Worm (Caenorhabditis elegans) whole organism, young adult: ENCODE measurements around the gene air-1.

Experiments
- B0261.1 ChIP-seq: sonication (generic microtip); optimal IDR thresholded peaks from 2 replicates; lab custom pipeline; 2016; ENCODE audit warnings: mild to moderate bottlenecking, missing genetic modification characterization, moderate library complexity, missing compliant biosample characterization
- B0336.3 ChIP-seq: fragments of 200-800 bp; sonication (Bioruptor generic); IDR thresholded peaks from 2 replicates; pipeline ENCODE4 v1.3.6; 2022; ENCODE audit warnings: missing genetic modification characterization, missing compliant biosample characterization
- F33H1.4 ChIP-seq: fragments of 200-800 bp; sonication (Bioruptor generic); IDR thresholded peaks from 2 replicates; pipeline ENCODE4 v1.3.6; 2022; ENCODE audit warnings: missing genetic modification reagents, missing genetic modification characterization, missing compliant biosample characterization
- F37B4.10 ChIP-seq: fragments of 200-800 bp; sonication (Bioruptor generic); IDR thresholded peaks from 2 replicates; pipeline ENCODE4 v1.3.6; 2022; ENCODE audit warnings: missing genetic modification characterization, missing compliant biosample characterization
- F57C9.4 ChIP-seq: sonication (generic microtip); optimal IDR thresholded peaks from 2 replicates; lab custom pipeline; 2017; ENCODE audit warnings: mild to moderate bottlenecking, missing genetic modification characterization, missing compliant biosample characterization
- Y53F4B.3 ChIP-seq: fragments of 200-800 bp; sonication (Bioruptor generic); IDR thresholded peaks from 2 replicates; pipeline ENCODE4 v1.3.6; 2022; ENCODE audit warnings: missing genetic modification reagents, missing genetic modification characterization, missing compliant biosample characterization
- Y95B8A.8 ChIP-seq: fragments of 200-800 bp; sonication (Bioruptor generic); IDR thresholded peaks from 2 replicates; pipeline ENCODE4 v1.3.6; 2022; ENCODE audit warnings: missing genetic modification reagents, missing genetic modification characterization, missing compliant biosample characterization
- ZK185.1 ChIP-seq: sonication (generic microtip); optimal IDR thresholded peaks from 2 replicates; lab custom pipeline; 2016; ENCODE audit warnings: mild to moderate bottlenecking, missing genetic modification characterization, missing compliant biosample characterization; ENCODE audit not compliant: poor library complexity, severe bottlenecking
- atf-7 ChIP-seq: sonication (generic microtip); optimal IDR thresholded peaks from 2 replicates; lab custom pipeline; 2017; ENCODE audit warnings: mild to moderate bottlenecking, missing genetic modification characterization, missing compliant biosample characterization
- ccch-3 ChIP-seq: fragments of 200-800 bp; sonication (Bioruptor generic); optimal IDR thresholded peaks from 2 replicates; lab custom pipeline; 2018; ENCODE audit warnings: mild to moderate bottlenecking, missing genetic modification characterization, missing compliant biosample characterization
- cebp-1 ChIP-seq, 2 experiments: fragments of 200-800 bp in 1 of 2; sonication (Bioruptor generic) in 1 of 2; sonication (generic microtip) in 1 of 2; IDR thresholded peaks in 1 of 2; optimal IDR thresholded peaks in 1 of 2; 2 replicates each; pipeline versions ENCODE4 v1.3.6 to Lab custom; 2017 to 2022; ENCODE audit warnings: missing compliant biosample characterization in 2 of 2, missing genetic modification characterization in 2 of 2, mild to moderate bottlenecking in 1 of 2, missing genetic modification reagents in 1 of 2, moderate library complexity in 1 of 2
- ceh-79 ChIP-seq: sonication (generic microtip); optimal IDR thresholded peaks from 2 replicates; lab custom pipeline; 2017; ENCODE audit warnings: mild to moderate bottlenecking, missing genetic modification characterization, missing compliant biosample characterization
- gei-17 ChIP-seq: fragments of 200-800 bp; sonication (Bioruptor generic); optimal IDR thresholded peaks from 2 replicates; lab custom pipeline; 2018; ENCODE audit warnings: mild to moderate bottlenecking, missing genetic modification characterization, missing compliant biosample characterization
- hrde-1 ChIP-seq: sonication (generic microtip); optimal IDR thresholded peaks from 2 replicates; lab custom pipeline; 2016; ENCODE audit warnings: missing genetic modification characterization, mild to moderate bottlenecking, missing compliant biosample characterization, moderate library complexity, missing genotype, missing genetic modification reagents, borderline replicate concordance
- lin-35 ChIP-seq, 3 experiments: fragments of 150-350 bp in 2 of 3; sonication (generic microtip) in 1 of 3; optimal IDR thresholded peaks; 2 replicates each; lab custom pipeline; 2014 to 2018; ENCODE audit warnings: missing biosample characterization in 3 of 3, missing genetic modification characterization in 3 of 3, missing genetic modification reagents in 3 of 3
- lsy-27 ChIP-seq: sonication (generic microtip); optimal IDR thresholded peaks from 2 replicates; lab custom pipeline; 2017; ENCODE audit warnings: missing genetic modification characterization, mild to moderate bottlenecking, missing compliant biosample characterization, antibody characterized with exemption, missing genotype, borderline replicate concordance; ENCODE audit not compliant: insufficient read depth
- madf-8 ChIP-seq: fragments of 200-800 bp; sonication (Bioruptor generic); conservative IDR thresholded peaks from 2 replicates; pipeline ENCODE4 v1.3.6; 2022; ENCODE audit warnings: missing genetic modification reagents, missing genetic modification characterization, missing compliant biosample characterization
- mel-28 ChIP-seq: sonication (generic microtip); optimal IDR thresholded peaks from 2 replicates; lab custom pipeline; 2016; ENCODE audit warnings: borderline replicate concordance, mild to moderate bottlenecking, missing genetic modification characterization, missing compliant biosample characterization
- mes-4 ChIP-seq: sonication (generic microtip); optimal IDR thresholded peaks from 2 replicates; lab custom pipeline; 2016; ENCODE audit warnings: missing genotype, missing genetic modification characterization, missing compliant biosample characterization
- nfya-1 ChIP-seq: sonication (generic microtip); optimal IDR thresholded peaks from 2 replicates; lab custom pipeline; 2017; ENCODE audit warnings: antibody characterized with exemption, missing compliant biosample characterization, missing genetic modification characterization, borderline replicate concordance; ENCODE audit not compliant: insufficient read depth
- nhr-80 ChIP-seq: sonication (generic microtip); optimal IDR thresholded peaks from 2 replicates; lab custom pipeline; 2016; ENCODE audit warnings: missing genetic modification characterization, missing compliant biosample characterization
- rcor-1 ChIP-seq: fragments of 200-800 bp; sonication (Bioruptor generic); IDR thresholded peaks from 2 replicates; pipeline ENCODE4 v1.3.6; 2022; ENCODE audit warnings: missing genetic modification reagents, missing genetic modification characterization, missing compliant biosample characterization
- rec-8 ChIP-seq, 2 experiments: sonication (generic microtip); optimal IDR thresholded peaks; 2 replicates each; lab custom pipeline; 2016; ENCODE audit warnings: mild to moderate bottlenecking in 2 of 2, missing genetic modification characterization in 2 of 2, missing genetic modification reagents in 2 of 2, missing genotype in 2 of 2, missing biosample characterization in 1 of 2, missing compliant biosample characterization in 1 of 2, moderate library complexity in 1 of 2
- sea-2 ChIP-seq: fragments of 200-800 bp; sonication (Bioruptor generic); IDR thresholded peaks from 2 replicates; pipeline ENCODE4 v1.3.6; 2022; ENCODE audit warnings: missing genetic modification characterization, missing compliant biosample characterization
- snpc-1.1 ChIP-seq: sonication (generic microtip); optimal IDR thresholded peaks from 2 replicates; lab custom pipeline; 2017; ENCODE audit warnings: missing genetic modification characterization, mild to moderate bottlenecking, missing compliant biosample characterization, antibody characterized with exemption, moderate library complexity, missing genotype, missing genetic modification reagents; ENCODE audit not compliant: insufficient read depth
- snpc-3.4 ChIP-seq: sonication (generic microtip); optimal IDR thresholded peaks from 2 replicates; lab custom pipeline; 2017; ENCODE audit warnings: missing genetic modification characterization, mild to moderate bottlenecking, missing compliant biosample characterization, antibody characterized with exemption, moderate library complexity, missing genotype, missing genetic modification reagents
- somi-1 ChIP-seq: fragments of 200-800 bp; sonication (Bioruptor generic); optimal IDR thresholded peaks from 2 replicates; lab custom pipeline; 2018; ENCODE audit warnings: mild to moderate bottlenecking, missing genetic modification characterization, missing compliant biosample characterization
- zim-3 ChIP-seq: sonication (generic microtip); optimal IDR thresholded peaks from 2 replicates; lab custom pipeline; 2017; ENCODE audit warnings: mild to moderate bottlenecking, missing genetic modification characterization, moderate library complexity, missing compliant biosample characterization
- ztf-18 ChIP-seq: sonication (generic microtip); optimal IDR thresholded peaks from 2 replicates; lab custom pipeline; 2016; ENCODE audit warnings: missing genotype, mild to moderate bottlenecking, missing genetic modification characterization, missing compliant biosample characterization
- ztf-26 ChIP-seq: sonication (generic microtip); optimal IDR thresholded peaks from 2 replicates; lab custom pipeline; 2017; ENCODE audit warnings: missing genetic modification characterization, missing compliant biosample characterization
- ztf-28 ChIP-seq: fragments of 200-800 bp; sonication (Bioruptor generic); IDR thresholded peaks from 2 replicates; pipeline ENCODE4 v1.3.6; 2022; ENCODE audit warnings: missing genetic modification reagents, missing genetic modification characterization, missing compliant biosample characterization
- ztf-6 ChIP-seq: fragments of 200-800 bp; sonication (Bioruptor generic); IDR thresholded peaks from 2 replicates; pipeline ENCODE4 v1.3.6; 2022; ENCODE audit warnings: missing genetic modification reagents, missing genetic modification characterization, missing compliant biosample characterization

air-1 gene

DNA sequence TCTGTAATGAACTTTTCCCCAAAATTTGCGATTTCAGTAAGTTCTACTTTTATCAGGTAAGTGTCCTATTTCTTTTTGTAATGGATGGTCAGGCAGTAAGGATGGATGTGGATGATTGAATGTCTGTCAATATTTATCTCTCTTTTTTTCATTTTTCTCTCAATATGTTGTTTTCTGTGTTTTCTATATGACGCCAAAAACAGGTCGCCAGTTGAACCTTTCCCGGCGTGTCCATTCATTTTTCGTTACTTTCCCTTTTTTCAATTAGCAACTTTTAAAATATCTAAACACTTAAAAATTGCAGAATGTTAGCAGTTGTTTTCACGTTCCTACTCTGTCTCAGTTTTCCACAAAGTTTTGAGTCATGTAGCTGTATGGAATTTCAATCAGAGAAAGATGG is 14.4 kb upstream of the air-1 start, which contains the start of gene timp-1:
Gene timp-1 (plus strand): TSS at position 305 of the 400 bp plus-strand sequence.
- TF ChIP-seq F57C9.4 (no peak), sea-2 (GFP tag; lab: Robert Waterston, UW) (no peak), Y53F4B.3 (GFP tag; lab: Robert Waterston, UW) (no peak), snpc-1.1 (no peak), Y95B8A.8 (no peak), F37B4.10 (GFP tag; lab: Robert Waterston, UW) (no peak), F33H1.4 (no peak), somi-1 (GFP tag; lab: Kevin White, UChicago) (no peak), atf-7 (tag; lab: Kevin White, UChicago) (no peak), madf-8 (no peak)

DNA sequence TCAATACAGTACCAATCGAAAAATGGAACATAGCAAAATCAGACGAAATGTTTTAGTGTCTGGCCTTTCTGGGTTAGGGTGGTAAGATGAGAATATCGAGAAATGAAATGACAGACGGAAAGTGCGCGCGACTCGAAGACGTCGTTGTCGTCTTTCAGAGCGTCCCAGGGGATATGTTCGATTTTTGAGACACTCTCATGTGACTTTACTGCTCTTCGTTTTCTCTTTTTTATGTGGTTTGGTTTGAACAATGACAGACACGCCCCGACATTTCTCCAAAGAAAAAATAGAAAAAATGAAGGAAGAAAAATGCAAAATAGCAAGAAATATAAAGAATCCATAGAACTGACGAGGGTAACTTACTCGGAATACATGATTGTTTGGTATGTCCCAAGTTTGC is 10.8 kb upstream of the air-1 start:
- TF ChIP-seq zim-3 (tag; lab: Kevin White, UChicago) (no peak), mel-28 (no peak), ceh-79 (tag; lab: Kevin White, UChicago) (no peak), nfya-1 (no peak), rcor-1 (no peak), ztf-28 (no peak), lin-35 (GFP tag; optimal IDR thresholded peaks at IDR 0.05; lab: Kevin White, UChicago) (no peak), ztf-6 (GFP tag; lab: Robert Waterston, UW) (no peak), B0336.3 (no peak), snpc-3.4 (tag; lab: Kevin White, UChicago) (no peak)
- TF ChIP-seq, all 124 proteins: peak for 0

DNA sequence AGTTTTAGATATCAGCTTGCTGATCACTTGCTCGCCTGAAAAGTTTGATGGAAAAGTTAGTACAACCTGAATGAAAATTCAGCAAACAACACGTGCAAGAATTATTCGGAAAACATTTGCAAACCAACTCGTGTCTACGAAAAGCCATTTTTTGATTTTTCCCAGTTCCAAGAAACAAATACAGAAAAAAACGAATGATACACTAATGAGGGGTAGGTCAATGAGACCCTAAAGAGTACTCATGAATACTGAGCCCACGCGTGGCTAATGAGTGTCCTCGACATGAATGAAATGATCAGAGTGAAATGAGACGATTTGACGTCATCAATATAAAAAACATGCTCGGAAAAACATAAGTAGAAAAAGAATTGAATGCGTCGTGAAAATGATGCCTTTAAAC is 9.3 kb upstream of the air-1 start:
- no peak for TF ChIP-seq somi-1 (GFP tag; lab: Kevin White, UChicago)
- no peak for TF ChIP-seq snpc-3.4 (tag; lab: Kevin White, UChicago)
- TF ChIP-seq ztf-18 = no peak

DNA sequence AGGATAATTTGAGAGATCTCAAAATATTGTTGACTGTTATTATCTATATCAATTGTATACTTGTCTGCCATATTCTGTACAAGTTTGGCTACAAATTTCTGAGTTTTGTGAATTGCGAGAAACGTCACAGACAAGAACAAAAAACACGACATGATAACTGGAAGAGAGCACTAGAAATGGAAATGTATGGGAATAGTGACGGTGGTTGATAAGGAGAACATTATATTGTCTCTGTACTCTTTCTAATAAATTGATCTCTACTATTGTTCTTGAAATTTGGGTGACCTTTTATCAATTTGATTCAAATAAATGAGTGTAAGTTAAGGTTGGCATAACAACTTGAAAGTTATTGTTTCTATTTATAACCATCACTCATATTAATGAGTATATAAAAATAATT is 8.5 kb upstream of the air-1 start:
- no peak for TF ChIP-seq mes-4 (tag; lab: Kevin White, UChicago)
- TF ChIP-seq nhr-80 (tag; lab: Kevin White, UChicago) = peak; percentile 67

DNA sequence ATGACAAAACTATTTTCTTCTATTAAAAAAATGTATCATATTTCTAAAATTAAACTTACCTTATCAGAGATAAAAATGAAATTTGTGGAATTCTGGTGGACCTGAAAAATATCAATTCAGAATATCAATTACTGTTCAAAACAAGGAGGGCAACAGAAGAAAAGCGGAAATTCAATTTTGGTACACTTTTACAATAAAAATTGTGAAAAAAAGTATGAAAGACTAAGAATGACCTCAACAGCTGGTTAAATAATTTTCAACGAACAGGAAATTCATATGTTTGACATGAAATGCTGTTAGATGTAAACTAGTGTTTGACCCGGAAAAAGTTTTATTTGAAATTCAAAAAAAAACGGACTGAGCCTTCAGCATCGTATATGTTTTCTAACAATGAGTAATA is 7.4 kb upstream of the air-1 start, which contains the start of gene K07C11.7:
Gene K07C11.7 (minus strand): TSS at position 101 of the 400 bp plus-strand sequence.
- TF ChIP-seq hrde-1 (tag; lab: Kevin White, UChicago) (no peak), gei-17 (GFP tag; lab: Kevin White, UChicago) (no peak), lsy-27 (tag; lab: Kevin White, UChicago) (no peak), rec-8 (tag; optimal IDR thresholded peaks at IDR 0.05; lab: Kevin White, UChicago) (no peak), B0261.1 (no peak), ztf-26 (tag; lab: Kevin White, UChicago) (no peak)

DNA sequence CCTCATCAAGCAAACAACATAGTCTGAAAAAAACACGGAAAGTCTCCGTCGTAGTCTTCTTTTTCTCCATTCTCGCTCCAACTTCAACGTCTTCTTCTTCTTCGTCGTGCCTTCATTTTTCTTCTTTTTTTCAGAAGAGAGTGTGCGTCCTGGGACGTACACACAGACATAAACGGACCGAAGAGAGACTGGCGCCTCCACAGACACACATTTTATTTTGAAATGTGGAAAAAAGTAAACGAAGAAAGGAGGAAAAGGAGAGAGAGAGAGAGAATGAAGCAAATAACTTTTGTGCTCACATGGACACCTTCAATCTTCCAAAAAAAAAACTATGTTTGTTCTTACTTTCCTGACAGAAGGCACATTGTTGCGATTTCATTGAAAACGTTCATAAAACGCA is 6.1 kb upstream of the air-1 start:
- no peak for TF ChIP-seq ccch-3 (GFP tag; lab: Kevin White, UChicago)
- TF ChIP-seq nhr-80 (tag; lab: Kevin White, UChicago) = no peak
- no peak for TF ChIP-seq madf-8
- no peak for TF ChIP-seq ZK185.1 (tag; lab: Kevin White, UChicago)
- TF ChIP-seq cebp-1 (GFP tag; IDR thresholded peaks at IDR 0.05; lab: Robert Waterston, UW) = no peak
- TF ChIP-seq cebp-1 (tag; optimal IDR thresholded peaks at IDR 0.05; lab: Kevin White, UChicago) = peak; percentile 1
